Worm (Caenorhabditis elegans) whole organism, late embryonic: ENCODE results near the gene emb-27.

Experiments
- ama-1 ChIP-seq: fragments of 150-350 bp; optimal IDR thresholded peaks from 2 replicates; lab custom pipeline; 2014
- elt-4 ChIP-seq: sonication (generic microtip); optimal IDR thresholded peaks from 2 replicates; lab custom pipeline; 2016; ENCODE audit warnings: missing genetic modification characterization, missing compliant biosample characterization
- gmeb-2 ChIP-seq: sonication (generic microtip); optimal IDR thresholded peaks from 2 replicates; lab custom pipeline; 2016; ENCODE audit warnings: missing genetic modification characterization, inconsistent platforms, missing compliant biosample characterization
- mec-3 ChIP-seq: sonication (generic microtip); optimal IDR thresholded peaks from 2 replicates; lab custom pipeline; 2016; ENCODE audit warnings: borderline replicate concordance, missing genetic modification characterization, missing compliant biosample characterization
- nhr-11 ChIP-seq: fragments of 150-350 bp; optimal IDR thresholded peaks from 2 replicates; lab custom pipeline; 2014; ENCODE audit warnings: missing biosample characterization, missing genetic modification characterization
- tbx-2 ChIP-seq: sonication (generic microtip); optimal IDR thresholded peaks from 2 replicates; lab custom pipeline; 2016; ENCODE audit warnings: missing genetic modification characterization, missing compliant biosample characterization

DNA sequence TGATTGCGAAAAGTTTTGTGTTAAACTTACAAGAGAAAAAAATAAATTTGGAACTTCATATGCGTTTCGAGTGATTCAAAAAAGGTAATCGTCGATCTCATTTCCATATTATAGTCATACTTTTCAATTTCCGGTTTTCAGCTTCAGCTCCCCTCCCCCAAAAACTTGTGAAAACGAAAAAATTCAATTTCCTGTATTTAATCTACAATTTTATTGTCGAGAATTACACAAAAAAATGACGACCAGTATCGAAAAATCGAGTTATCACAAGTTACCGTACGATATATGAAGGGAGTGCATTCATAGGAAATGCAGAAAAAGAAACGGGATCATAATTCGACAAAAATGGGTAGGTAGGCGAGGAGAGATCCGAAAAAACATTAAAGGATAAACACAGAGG, 49.9 kb downstream of the emb-27 start, which contains the start of gene lron-4:
- TF ChIP-seq ama-1 (lab: Kevin White, UChicago) (no peak), tbx-2 (no peak), mec-3 (tag; lab: Kevin White, UChicago) (no peak), gmeb-2 (tag; lab: Kevin White, UChicago) (no peak), nhr-11 (tag; lab: Kevin White, UChicago) (no peak), elt-4 (tag; lab: Kevin White, UChicago) (no peak)
